Fruit fly (Drosophila melanogaster) whole organism, embryonic: Measurements from ENCODE around the gene Ire1.

ENCODE experiments used
- ATbp ChIP-seq: fragments of 200-800 bp; sonication (Bioruptor generic); optimal IDR thresholded peaks from 2 replicates; lab custom pipeline; 2017; ENCODE audit warnings: missing biosample characterization, mild to moderate bottlenecking, missing genetic modification characterization, missing genetic modification reagents
- Abd-B ChIP-seq: fragments of 200-800 bp; sonication (Bioruptor generic); optimal IDR thresholded peaks from 2 replicates; lab custom pipeline; 2018; ENCODE audit warnings: missing biosample characterization, mild to moderate bottlenecking, missing genetic modification characterization, moderate library complexity
- CG10431 ChIP-seq: fragments of 200-800 bp; sonication (Bioruptor generic); optimal IDR thresholded peaks from 3 replicates; lab custom pipeline; 2018; ENCODE audit warnings: missing biosample characterization, mild to moderate bottlenecking, missing genetic modification characterization
- CG10462 ChIP-seq: fragments of 200-800 bp; sonication (Bioruptor generic); optimal IDR thresholded peaks from 2 replicates; lab custom pipeline; 2016; ENCODE audit warnings: missing biosample characterization, missing genetic modification characterization
- CG11504 ChIP-seq: fragments of 200-800 bp; sonication (Bioruptor generic); optimal IDR thresholded peaks from 3 replicates; lab custom pipeline; 2019; ENCODE audit warnings: missing biosample characterization, mild to moderate bottlenecking, missing genetic modification characterization, moderate library complexity
- CG11695 ChIP-seq: fragments of 200-800 bp; sonication (Bioruptor generic); IDR thresholded peaks from 3 replicates; pipeline ENCODE4 v1.3.6; 2022; ENCODE audit warnings: missing biosample characterization, missing genetic modification characterization
- CG11723 ChIP-seq: fragments of 200-800 bp; sonication (Bioruptor generic); optimal IDR thresholded peaks from 2 replicates; lab custom pipeline; 2017; ENCODE audit warnings: missing biosample characterization, mild to moderate bottlenecking, missing genetic modification characterization
- CG13894 ChIP-seq: fragments of 200-800 bp; sonication (Bioruptor generic); optimal IDR thresholded peaks from 3 replicates; lab custom pipeline; 2018; ENCODE audit warnings: missing biosample characterization, mild to moderate bottlenecking, missing genetic modification characterization, moderate library complexity
- CG1602 ChIP-seq: fragments of 200-800 bp; sonication (Bioruptor generic); optimal IDR thresholded peaks from 3 replicates; lab custom pipeline; 2016; ENCODE audit warnings: missing biosample characterization, missing genetic modification characterization
- CG2199 ChIP-seq: fragments of 200-800 bp; sonication (Bioruptor generic); IDR thresholded peaks from 3 replicates; pipeline ENCODE4 v1.3.6; 2022; ENCODE audit warnings: missing biosample characterization, missing genetic modification characterization
- CG2875 ChIP-seq: fragments of 200-800 bp; sonication (Bioruptor generic); optimal IDR thresholded peaks from 2 replicates; lab custom pipeline; 2017; ENCODE audit warnings: missing biosample characterization, mild to moderate bottlenecking, missing genetic modification characterization, missing genetic modification reagents
- CG3163 ChIP-seq: fragments of 200-800 bp; sonication (Bioruptor generic); optimal IDR thresholded peaks from 3 replicates; lab custom pipeline; 2016; ENCODE audit warnings: missing biosample characterization, missing genetic modification characterization
- CG6272 ChIP-seq: fragments of 200-800 bp; sonication (Bioruptor generic); IDR thresholded peaks from 2 replicates; pipeline ENCODE4 v1.3.6; 2022; ENCODE audit warnings: missing biosample characterization, missing genetic modification characterization
- CG7745 ChIP-seq: fragments of 200-800 bp; sonication (Bioruptor generic); optimal IDR thresholded peaks from 2 replicates; lab custom pipeline; 2018; ENCODE audit warnings: missing biosample characterization, mild to moderate bottlenecking, missing genetic modification characterization, moderate library complexity
- CG9797 ChIP-seq: fragments of 200-800 bp; sonication (Bioruptor generic); optimal IDR thresholded peaks from 3 replicates; lab custom pipeline; 2018; ENCODE audit warnings: missing biosample characterization, mild to moderate bottlenecking, missing genetic modification characterization
- Dbx ChIP-seq: fragments of 200-800 bp; sonication (Bioruptor generic); IDR thresholded peaks from 3 replicates; pipeline ENCODE4 v1.3.6; 2022; ENCODE audit warnings: missing biosample characterization, missing genetic modification characterization
- Dek ChIP-seq: fragments of 200-800 bp; sonication (Bioruptor generic); optimal IDR thresholded peaks from 3 replicates; lab custom pipeline; 2019; ENCODE audit warnings: missing biosample characterization, mild to moderate bottlenecking, missing genetic modification characterization, moderate library complexity
- Dip3 ChIP-seq: fragments of 200-800 bp; sonication (Bioruptor generic); optimal IDR thresholded peaks from 3 replicates; lab custom pipeline; 2016; ENCODE audit warnings: missing biosample characterization, missing genetic modification characterization
- Dref ChIP-seq: fragments of 200-800 bp; sonication (Bioruptor generic); IDR thresholded peaks from 2 replicates; pipeline ENCODE4 v1.3.6; 2022; ENCODE audit warnings: missing biosample characterization, missing genetic modification characterization
- Ets65A ChIP-seq: fragments of 200-800 bp; sonication (Bioruptor generic); peaks from one replicate; lab custom pipeline; 2016; ENCODE audit warnings: missing biosample characterization, missing genetic modification characterization
- Gug ChIP-seq: fragments of 200-800 bp; sonication (Bioruptor generic); IDR thresholded peaks from 4 replicates; pipeline ENCODE4 v1.3.6; 2022; ENCODE audit warnings: missing biosample characterization, missing genetic modification characterization
- HHEX ChIP-seq: fragments of 200-800 bp; sonication (Bioruptor generic); optimal IDR thresholded peaks from 3 replicates; lab custom pipeline; 2017; ENCODE audit warnings: missing biosample characterization, mild to moderate bottlenecking, missing genetic modification characterization, missing genetic modification reagents
- Jarid2 ChIP-seq: fragments of 200-800 bp; sonication (Bioruptor generic); optimal IDR thresholded peaks from 3 replicates; lab custom pipeline; 2017; ENCODE audit warnings: mild to moderate bottlenecking, missing biosample characterization, missing genetic modification reagents, missing genetic modification characterization
- NC2α ChIP-seq: fragments of 200-800 bp; sonication (Bioruptor generic); optimal IDR thresholded peaks from 2 replicates; lab custom pipeline; 2016; ENCODE audit warnings: missing biosample characterization, missing genetic modification characterization
- NFAT ChIP-seq: fragments of 200-800 bp; sonication (Bioruptor generic); IDR thresholded peaks from 2 replicates; pipeline ENCODE4 v1.3.6; 2022; ENCODE audit warnings: missing biosample characterization, missing genetic modification characterization
- Neu2 ChIP-seq: fragments of 200-800 bp; sonication (Bioruptor generic); optimal IDR thresholded peaks from 3 replicates; lab custom pipeline; 2016; ENCODE audit warnings: missing biosample characterization, missing genetic modification characterization, borderline replicate concordance
- TFAM ChIP-seq: fragments of 200-800 bp; sonication (Bioruptor generic); optimal IDR thresholded peaks from 2 replicates; lab custom pipeline; 2017; ENCODE audit warnings: missing biosample characterization, missing genetic modification characterization, inconsistent platforms
- Vsx1 ChIP-seq: fragments of 200-800 bp; sonication (Bioruptor generic); optimal IDR thresholded peaks from 2 replicates; lab custom pipeline; 2017; ENCODE audit warnings: missing biosample characterization, mild to moderate bottlenecking, missing genetic modification characterization, missing genetic modification reagents
- ab ChIP-seq: fragments of 200-800 bp; sonication (Bioruptor generic); optimal IDR thresholded peaks from 2 replicates; lab custom pipeline; 2016; ENCODE audit warnings: missing biosample characterization, missing genetic modification characterization
- al ChIP-seq: fragments of 200-800 bp; sonication (Bioruptor generic); IDR thresholded peaks from 2 replicates; pipeline ENCODE4 v1.3.6; 2022; ENCODE audit warnings: missing biosample characterization, missing genetic modification characterization
- cad ChIP-seq: fragments of >200 bp; optimal IDR thresholded peaks from 2 replicates; lab custom pipeline; 2017; ENCODE audit warnings: missing biosample characterization, missing genetic modification characterization
- corto ChIP-seq: fragments of 200-800 bp; sonication (Bioruptor generic); optimal IDR thresholded peaks from 2 replicates; lab custom pipeline; 2016; ENCODE audit warnings: missing biosample characterization, mild to moderate bottlenecking, missing genetic modification characterization, moderate library complexity
- emc ChIP-seq: fragments of 200-800 bp; sonication (Bioruptor generic); optimal IDR thresholded peaks from 2 replicates; lab custom pipeline; 2016; ENCODE audit warnings: missing biosample characterization, missing genetic modification characterization
- ems ChIP-seq: fragments of 200-800 bp; sonication (Bioruptor generic); optimal IDR thresholded peaks from 3 replicates; lab custom pipeline; 2016; ENCODE audit warnings: missing biosample characterization, missing genetic modification characterization
- fd3F ChIP-seq: fragments of 200-800 bp; sonication (Bioruptor generic); optimal IDR thresholded peaks from 2 replicates; lab custom pipeline; 2018; ENCODE audit warnings: missing biosample characterization, mild to moderate bottlenecking, missing genetic modification characterization, moderate library complexity
- gfzf ChIP-seq: fragments of 200-800 bp; sonication (Bioruptor generic); optimal IDR thresholded peaks from 2 replicates; lab custom pipeline; 2016; ENCODE audit warnings: missing biosample characterization, mild to moderate bottlenecking, missing genetic modification characterization, moderate library complexity
- grn ChIP-seq: fragments of 200-800 bp; sonication (Bioruptor generic); optimal IDR thresholded peaks from 3 replicates; lab custom pipeline; 2017; ENCODE audit warnings: missing biosample characterization, missing genetic modification characterization
- h ChIP-seq: fragments of >200 bp; optimal IDR thresholded peaks from 2 replicates; lab custom pipeline; 2017
- ham ChIP-seq: fragments of 200-800 bp; sonication (Bioruptor generic); IDR thresholded peaks from 2 replicates; pipeline ENCODE4 v1.3.6; 2022; ENCODE audit warnings: missing biosample characterization, missing genetic modification characterization
- hth ChIP-seq: fragments of >200 bp; optimal IDR thresholded peaks from 2 replicates; lab custom pipeline; 2017; ENCODE audit warnings: inconsistent platforms
- jigr1 ChIP-seq: fragments of 200-800 bp; sonication (Bioruptor generic); IDR thresholded peaks from 3 replicates; pipeline ENCODE4 v1.3.6; 2022; ENCODE audit warnings: missing biosample characterization, missing genetic modification characterization
- lov ChIP-seq, 2 experiments: fragments of 200-800 bp in 1 of 2; fragments of >200 bp in 1 of 2; sonication (Bioruptor generic) in 1 of 2; IDR thresholded peaks in 1 of 2; optimal IDR thresholded peaks in 1 of 2; 2 replicates in 1 of 2; 3 replicates in 1 of 2; pipeline versions ENCODE4 v1.3.6 to Lab custom; 2017 to 2022; ENCODE audit warnings: missing biosample characterization in 1 of 2, missing genetic modification characterization in 1 of 2
- nmo ChIP-seq: fragments of 200-800 bp; sonication (Bioruptor generic); optimal IDR thresholded peaks from 2 replicates; lab custom pipeline; 2018; ENCODE audit warnings: missing biosample characterization, mild to moderate bottlenecking, missing genetic modification characterization, moderate library complexity
- oc ChIP-seq: fragments of 200-800 bp; sonication (Bioruptor generic); optimal IDR thresholded peaks from 2 replicates; lab custom pipeline; 2018; ENCODE audit warnings: missing biosample characterization, mild to moderate bottlenecking, missing genetic modification characterization, moderate library complexity
- p53 ChIP-seq: fragments of 200-800 bp; sonication (Bioruptor generic); optimal IDR thresholded peaks from 2 replicates; lab custom pipeline; 2016; ENCODE audit warnings: missing biosample characterization, missing genetic modification characterization
- peb ChIP-seq: fragments of 200-800 bp; sonication (Bioruptor generic); IDR thresholded peaks from 2 replicates; pipeline ENCODE4 v1.3.6; 2022; ENCODE audit warnings: missing biosample characterization, missing genetic modification characterization
- sim ChIP-seq: fragments of 200-800 bp; sonication (Bioruptor generic); IDR thresholded peaks from 2 replicates; pipeline ENCODE4 v1.3.6; 2022; ENCODE audit warnings: missing biosample characterization, missing genetic modification characterization
- slou ChIP-seq: fragments of 200-800 bp; sonication (Bioruptor generic); optimal IDR thresholded peaks from 3 replicates; lab custom pipeline; 2016; ENCODE audit warnings: missing biosample characterization, missing genetic modification characterization
- sob ChIP-seq: fragments of 200-800 bp; sonication (Bioruptor generic); IDR thresholded peaks from 2 replicates; pipeline ENCODE4 v1.3.6; 2022; ENCODE audit warnings: missing biosample characterization, missing genetic modification characterization
- sug ChIP-seq: fragments of 200-800 bp; optimal IDR thresholded peaks from 2 replicates; lab custom pipeline; 2019; ENCODE audit warnings: missing biosample characterization, mild to moderate bottlenecking, missing genetic modification characterization, moderate library complexity
- unpg ChIP-seq: fragments of 200-800 bp; sonication (Bioruptor generic); optimal IDR thresholded peaks from 3 replicates; lab custom pipeline; 2018; ENCODE audit warnings: missing biosample characterization, mild to moderate bottlenecking, missing genetic modification characterization, moderate library complexity

Gene Ire1

DNA sequence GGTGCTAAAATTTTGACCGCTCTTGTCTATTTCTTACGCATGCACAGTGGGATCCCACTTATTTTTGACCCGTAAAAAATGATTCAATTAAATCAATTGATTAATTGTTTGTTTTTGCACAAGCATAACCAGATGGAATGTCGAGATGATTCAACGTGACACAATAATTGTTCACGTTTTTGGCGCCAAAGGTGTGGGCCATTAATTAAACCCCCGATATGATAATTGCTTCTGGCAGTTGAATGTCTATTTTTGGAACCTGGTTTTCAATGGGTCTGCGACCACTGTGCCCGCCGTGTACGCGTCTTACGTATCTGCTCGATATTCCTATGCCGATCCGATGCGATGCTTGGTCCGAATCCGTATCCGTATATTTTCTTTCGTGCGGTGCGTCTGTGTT lies 31.0 kb upstream of the Ire1 start (continued):
- TF ChIP-seq CG11504 (peak; percentile 78), Vsx1 (GFP tag; lab: Kevin White, UChicago) (no peak), hth (lab: Kevin White, UChicago) (no peak), fd3F (GFP tag; lab: Kevin White, UChicago) (peak; percentile 56), lov (optimal IDR thresholded peaks at IDR 0.05; lab: Kevin White, UChicago) (no peak), lov (GFP tag; IDR thresholded peaks at IDR 0.05; lab: Robert Waterston, UW) (0 out of 3 replicates have a peak, but pooled peaks have one; percentile 47), CG2199 (GFP tag; lab: Robert Waterston, UW) (peak; percentile 71; the same call in 1 of the 3 replicates), Dek (tag; lab: Kevin White, UChicago) (peak; percentile 32), peb (GFP tag; lab: Robert Waterston, UW) (peak; percentile 72), NC2α (GFP tag; lab: Kevin White, UChicago) (peak; percentile 37), ham (GFP tag; lab: Robert Waterston, UW) (no peak), emc (GFP tag; lab: Kevin White, UChicago) (peak; percentile 58), sob (GFP tag; lab: Robert Waterston, UW) (peak; percentile 75), slou (GFP tag; lab: Kevin White, UChicago) (peak; percentile 24), CG11695 (GFP tag; lab: Robert Waterston, UW) (peak; percentile 81), NFAT (GFP tag; lab: Robert Waterston, UW) (peak; percentile 55; the same call in 1 of the 2 replicates), Neu2 (GFP tag; lab: Kevin White, UChicago) (peak; percentile 31), TFAM (GFP tag; lab: Kevin White, UChicago) (no peak), p53 (GFP tag; lab: Kevin White, UChicago) (peak; percentile 15), ems (GFP tag; lab: Kevin White, UChicago) (peak; percentile 80), CG9797 (GFP tag; lab: Kevin White, UChicago) (no peak), Dref (GFP tag; lab: Robert Waterston, UW) (no peak), ab (GFP tag; lab: Kevin White, UChicago) (no peak), gfzf (GFP tag; lab: Kevin White, UChicago) (no peak), Dbx (GFP tag; lab: Robert Waterston, UW) (peak; percentile 66; the same call in 1 of the 3 replicates), ATbp (peak; percentile 65), CG10462 (GFP tag; lab: Kevin White, UChicago) (no peak), CG7745 (no peak), al (peak; percentile 76), sug (peak; percentile 58), Jarid2 (GFP tag; lab: Kevin White, UChicago) (peak; percentile 41), Ets65A (GFP tag; lab: Kevin White, UChicago) (peak; percentile 98), sim (no peak), Abd-B (GFP tag; lab: Kevin White, UChicago) (no peak), cad (GFP tag; lab: Kevin White, UChicago) (no peak), Gug (peak; percentile 73; the same call in 3 of the 4 replicates), Dip3 (GFP tag; lab: Kevin White, UChicago) (peak; percentile 67), HHEX (peak; percentile 77), CG2875 (peak; percentile 24), CG10431 (GFP tag; lab: Kevin White, UChicago) (no peak), h (no peak), grn (no peak), corto (no peak), nmo (GFP tag; lab: Kevin White, UChicago) (peak; percentile 76), oc (no peak), CG11723 (peak; percentile 52), unpg (GFP tag; lab: Kevin White, UChicago) (peak; percentile 82), CG6272 (peak; percentile 57; the same call in 1 of the 2 replicates), CG3163 (GFP tag; lab: Kevin White, UChicago) (peak; percentile 25), CG13894 (tag; lab: Kevin White, UChicago) (no peak), jigr1 (GFP tag; lab: Robert Waterston, UW) (peak; percentile 61; the same call in 2 of the 3 replicates), CG1602 (GFP tag; lab: Kevin White, UChicago) (peak; percentile 45)
